Fruit fly (Drosophila melanogaster): ENCODE results near the gene Est-6.

dm6 chr3L:12175382-12175781 is 13.2 kb upstream of the Est-6 start, which contains the start of gene Rh7:
- TF ChIP-seq CG8478 (optimal IDR thresholded peaks at IDR 0.05) (no peak), CTCF (optimal IDR thresholded peaks at IDR 0.05) (no peak)
